Fruit fly (Drosophila melanogaster): ENCODE measurements around the gene CG46397.

DNA sequence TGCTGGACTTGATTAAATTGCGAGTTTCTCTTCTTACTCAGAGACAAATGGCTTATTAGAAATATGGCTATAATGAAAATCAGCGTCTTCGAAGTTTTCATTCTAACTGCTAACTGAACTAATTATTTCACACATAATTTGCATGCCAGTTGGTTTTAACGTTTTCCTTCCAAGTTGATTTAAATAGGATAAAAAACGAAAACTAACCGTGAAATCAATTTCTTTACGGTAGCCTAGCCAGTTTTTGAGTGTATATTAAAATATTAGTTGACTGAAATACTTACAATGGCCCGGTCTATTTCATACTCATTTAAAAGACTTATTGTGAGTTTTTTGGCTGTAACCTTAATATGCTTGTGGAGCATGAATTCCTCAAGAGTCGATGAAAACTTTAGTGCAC lies 15.2 kb downstream of the CG46397 start, which contains the start of the genes CG9525 and CG32985:
- no peak for TF ChIP-seq fd96Ca (GFP tag; IDR thresholded peaks at IDR 0.05)
- no peak for TF ChIP-seq Pif1A (GFP tag; optimal IDR thresholded peaks at IDR 0.05)
- no peak for TF ChIP-seq CG32121 (GFP tag; IDR thresholded peaks at IDR 0.05)
- no peak for TF ChIP-seq EcR (GFP tag; optimal IDR thresholded peaks at IDR 0.05)
- no peak for TF ChIP-seq CG14655 (GFP tag; optimal IDR thresholded peaks at IDR 0.05)
- TF ChIP-seq CG9948 (tag; optimal IDR thresholded peaks at IDR 0.05) = no peak
- TF ChIP-seq CG10348 (GFP tag; IDR thresholded peaks at IDR 0.05) = no peak
- TF ChIP-seq D1 (tag; optimal IDR thresholded peaks at IDR 0.05) = no peak
- TF ChIP-seq CG17806 (tag; optimal IDR thresholded peaks at IDR 0.05) = no peak
- no peak for TF ChIP-seq rn (GFP tag; IDR thresholded peaks at IDR 0.05)
- no peak for TF ChIP-seq CG13204 (GFP tag; optimal IDR thresholded peaks at IDR 0.05)
- TF ChIP-seq Snoo (tag; optimal IDR thresholded peaks at IDR 0.05) = no peak

Data from whole organism, pupa.